Worm (Caenorhabditis elegans): Measurements from ENCODE around the gene tbck-1.

- no peak for TF ChIP-seq mab-5 (tag; optimal IDR thresholded peaks at IDR 0.05)
- no peak for TF ChIP-seq sma-3 (GFP tag; optimal IDR thresholded peaks at IDR 0.05)
- TF ChIP-seq ceh-16 (tag; optimal IDR thresholded peaks at IDR 0.05): no peak
- TF ChIP-seq lin-39 (tag; optimal IDR thresholded peaks at IDR 0.05): no peak
- TF ChIP-seq lin-13 (GFP tag; optimal IDR thresholded peaks at IDR 0.05): no peak
- TF ChIP-seq alr-1 (tag; optimal IDR thresholded peaks at IDR 0.05): no peak
- no peak for TF ChIP-seq elt-1 (tag; optimal IDR thresholded peaks at IDR 0.05)
- no peak for TF ChIP-seq lin-11 (tag; optimal IDR thresholded peaks at IDR 0.05)
- no peak for TF ChIP-seq egl-27 (tag; optimal IDR thresholded peaks at IDR 0.05)
- TF ChIP-seq nhr-77 (tag; optimal IDR thresholded peaks at IDR 0.05): no peak
- no peak for TF ChIP-seq skn-1 (tag; optimal IDR thresholded peaks at IDR 0.05)
- TF ChIP-seq dmd-4 (tag; optimal IDR thresholded peaks at IDR 0.05): no peak
- no peak for TF ChIP-seq ztf-4 (tag; optimal IDR thresholded peaks at IDR 0.05)
These were observed 28.7 kb downstream of the tbck-1 start for ce11 chrII:4857086-4857485.
